Worm (Caenorhabditis elegans): ENCODE data around the gene C08F8.15.

DNA sequence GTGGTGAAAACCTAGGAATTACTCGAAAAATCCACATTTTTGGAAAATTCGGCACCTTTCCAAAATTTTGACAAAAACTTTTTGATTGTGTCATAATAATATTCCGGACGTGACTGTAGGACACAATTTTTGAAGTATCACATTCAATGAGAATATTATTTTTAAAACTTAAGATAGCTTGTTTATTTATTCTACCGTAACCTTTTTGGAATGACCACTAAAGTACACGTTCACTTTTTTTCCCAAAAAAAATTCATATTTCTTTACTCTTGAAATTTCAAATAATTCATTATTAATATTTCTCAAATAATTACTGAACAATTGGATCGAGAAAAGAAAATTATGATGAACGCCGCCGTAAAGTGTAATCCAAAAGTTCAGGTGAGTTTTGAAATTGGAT is 46.6 kb upstream of the C08F8.15 start, which contains the start of gene R07H5.9:
- TF ChIP-seq sptf-2 (GFP tag; optimal IDR thresholded peaks at IDR 0.05) (no peak), repo-1 (tag; optimal IDR thresholded peaks at IDR 0.05) (no peak), aptf-3 (GFP tag; IDR thresholded peaks at IDR 0.05) (no peak), hlh-26 (GFP tag; conservative IDR thresholded peaks at IDR 0.05) (no peak)

Measured in whole organism, young adult.